Worm (Caenorhabditis elegans) whole organism, L4/young adult: ENCODE results near the gene msp-10.

Experiments used
- W03F9.2 ChIP-seq: fragments of 150-350 bp; optimal IDR thresholded peaks from 2 replicates; lab custom pipeline; 2014; ENCODE audit warnings: missing biosample characterization, missing genetic modification characterization
- dao-5 ChIP-seq: sonication (generic microtip); optimal IDR thresholded peaks from 2 replicates; lab custom pipeline; 2016; ENCODE audit warnings: missing genotype, missing genetic modification characterization, moderate library complexity, missing compliant biosample characterization
- him-1 ChIP-seq: sonication (generic microtip); optimal IDR thresholded peaks from 2 replicates; lab custom pipeline; 2016; ENCODE audit warnings: missing genotype, missing genetic modification reagents, missing genetic modification characterization, missing compliant biosample characterization

msp-10 gene

DNA sequence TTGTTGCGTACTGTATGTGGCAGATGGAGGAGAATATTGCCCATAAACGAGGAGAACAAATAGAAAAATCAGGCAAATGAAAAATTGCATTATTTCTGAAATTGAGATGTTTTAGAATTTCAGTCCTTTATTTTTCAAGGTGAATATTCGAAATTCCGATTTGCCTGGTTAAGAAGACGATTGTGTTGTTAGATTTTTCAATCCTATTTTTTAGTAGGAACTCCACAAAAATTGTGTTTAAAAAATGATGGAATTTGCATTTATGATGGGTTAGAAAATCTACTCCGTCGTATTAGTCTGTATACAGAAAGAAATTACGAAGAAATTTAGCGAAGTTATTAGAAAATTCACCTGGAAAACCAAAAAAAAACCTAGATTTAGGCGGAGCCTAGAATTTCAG lies 22.0 kb upstream of the msp-10 start, which contains the start of gene egl-20:
Gene egl-20 (minus strand): TSS at position 101 of the 400 bp plus-strand sequence.
- TF ChIP-seq him-1 (tag; lab: Kevin White, UChicago) (no peak), dao-5 (no peak), W03F9.2 (no peak)

ce11 chrIV:9821621-9822020 lies 15.8 kb upstream of the msp-10 start, which contains the start of gene col-123:
Gene col-123, plus strand, starts transcription at chrIV:9821921.
- no peak for TF ChIP-seq W03F9.2

- TF ChIP-seq W03F9.2 (no peak), dao-5 (no peak), him-1 (tag; lab: Kevin White, UChicago) (no peak)
Measured at ce11 chrIV:9822585-9822984, 14.9 kb upstream of the msp-10 start.

DNA sequence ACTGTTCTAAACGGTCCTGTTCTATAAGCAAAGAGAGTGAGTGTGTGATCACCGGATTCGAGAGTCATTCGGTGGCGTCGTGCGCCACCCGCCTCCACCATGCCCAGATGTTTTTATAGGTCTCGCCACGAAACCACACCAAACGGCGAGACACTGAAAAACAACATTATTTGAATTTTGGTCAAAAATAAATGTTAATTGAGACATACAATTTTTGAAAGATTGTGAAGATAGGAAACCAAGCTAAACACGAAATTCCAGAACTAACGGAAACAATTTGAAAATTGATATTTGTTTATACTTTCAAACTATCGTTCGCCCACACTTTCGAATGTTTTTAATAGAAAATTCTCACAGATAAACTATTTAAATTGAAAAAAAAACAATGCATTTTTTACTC lies 13.0 kb upstream of the msp-10 start, which contains the start of gene catp-6:
Gene catp-6 (minus strand): TSS at position 101 of the 400 bp plus-strand sequence.
- TF ChIP-seq dao-5 = no peak
- TF ChIP-seq him-1 (tag; lab: Kevin White, UChicago) = no peak
- TF ChIP-seq W03F9.2 = no peak

DNA sequence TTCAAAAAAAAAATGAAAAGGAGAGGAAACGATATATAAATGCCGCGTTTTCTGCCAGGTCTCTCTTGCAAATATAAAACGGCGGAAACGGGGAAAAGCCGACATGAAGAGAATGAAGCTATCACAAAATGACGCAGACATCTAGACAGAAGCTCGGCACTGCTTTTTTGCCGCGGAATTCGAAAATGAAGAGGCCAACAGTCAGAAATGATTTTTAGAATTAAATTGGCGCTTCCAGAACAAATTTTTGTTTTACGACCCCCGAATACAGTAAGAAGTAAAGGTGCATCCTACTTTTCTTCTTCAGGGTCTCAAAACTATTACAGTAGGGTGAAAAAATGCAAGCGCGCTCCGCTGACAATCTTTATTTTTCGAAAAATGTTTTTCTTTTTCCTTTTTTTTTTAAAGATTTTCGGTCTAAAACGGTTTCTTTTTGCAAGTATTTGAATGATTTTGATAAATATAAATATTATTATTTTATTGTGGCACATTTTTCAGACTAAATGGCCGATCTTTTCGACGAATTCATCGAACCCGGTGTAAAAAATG lies 12.2 kb upstream of the msp-10 start, which contains the start of gene mtr-4:
Gene mtr-4 (plus strand): TSS at position 499 of the 549 bp plus-strand sequence.
- TF ChIP-seq W03F9.2 (peak; percentile 48), him-1 (tag; lab: Kevin White, UChicago) (no peak), dao-5 (no peak)

DNA sequence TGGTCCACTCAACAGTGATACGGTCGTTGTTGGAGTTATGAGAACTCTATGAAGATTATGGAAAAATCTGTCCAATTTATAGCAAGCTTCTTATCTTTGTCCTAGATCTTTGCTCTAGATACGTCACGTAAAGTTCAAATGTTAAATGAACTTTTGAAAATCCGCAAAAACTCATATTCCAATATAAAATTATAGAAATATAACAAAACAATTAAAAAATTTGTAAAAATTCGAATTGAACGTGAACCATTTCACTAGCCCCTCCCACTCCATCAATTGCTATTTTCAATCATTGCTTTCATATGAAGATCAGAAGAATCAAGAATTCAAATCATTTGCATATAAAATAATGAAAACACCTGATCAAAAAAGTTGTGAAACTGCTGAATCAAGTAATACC lies 4.9 kb upstream of the msp-10 start, which contains the start of gene kin-21:
Gene kin-21 (plus strand): TSS at position 301 of the 400 bp plus-strand sequence.
- no peak for TF ChIP-seq W03F9.2
- no peak for TF ChIP-seq dao-5
- no peak for TF ChIP-seq him-1 (tag; lab: Kevin White, UChicago)

- no peak for TF ChIP-seq dao-5
- no peak for TF ChIP-seq W03F9.2
- TF ChIP-seq him-1 (tag; lab: Kevin White, UChicago) = no peak
Measured at ce11 chrIV:9833337-9833736, 4.1 kb upstream of the msp-10 start.

ce11 chrIV:9836317-9836716 lies 1.1 kb upstream of the msp-10 start, which contains the start of gene msp-81:
Gene msp-81, minus strand, starts transcription at chrIV:9836417.
- TF ChIP-seq W03F9.2 (no peak), him-1 (tag; lab: Kevin White, UChicago) (no peak), dao-5 (no peak)

ce11 chrIV:9840984-9841590 lies 3.6 kb downstream of the msp-10 start, which contains the start of the genes kin-24 and msp-56:
Gene kin-24, minus strand, starts transcription at chrIV:9841084.
Gene msp-56, plus strand, starts transcription at chrIV:9841540.
- TF ChIP-seq W03F9.2 (no peak), him-1 (tag; lab: Kevin White, UChicago) (no peak), dao-5 (no peak)

- TF ChIP-seq W03F9.2 = no peak
- no peak for TF ChIP-seq dao-5
- no peak for TF ChIP-seq him-1 (tag; lab: Kevin White, UChicago)
Measured at ce11 chrIV:9842071-9842470, 4.6 kb downstream of the msp-10 start, which contains the start of gene K07F5.17. Gene K07F5.17, plus strand, starts transcription at chrIV:9842371.

- TF ChIP-seq dao-5 = no peak
- TF ChIP-seq him-1 (tag; lab: Kevin White, UChicago) = no peak
- TF ChIP-seq W03F9.2 = no peak
Measured at ce11 chrIV:9843760-9844159, 6.3 kb downstream of the msp-10 start, which contains the start of gene nspd-2. Gene nspd-2, plus strand, starts transcription at chrIV:9844060.

- TF ChIP-seq dao-5 = no peak
- TF ChIP-seq W03F9.2 = no peak
- TF ChIP-seq him-1 (tag; lab: Kevin White, UChicago) = no peak
Measured at ce11 chrIV:9846574-9846973, 9.1 kb downstream of the msp-10 start, which contains the start of gene K07F5.6. Gene K07F5.6, minus strand, starts transcription at chrIV:9846674.

ce11 chrIV:9848075-9848474 lies 10.6 kb downstream of the msp-10 start, which contains the start of gene K07F5.7:
Gene K07F5.7, minus strand, starts transcription at chrIV:9848175.
- TF ChIP-seq dao-5 (no peak), W03F9.2 (no peak), him-1 (tag; lab: Kevin White, UChicago) (no peak)

DNA sequence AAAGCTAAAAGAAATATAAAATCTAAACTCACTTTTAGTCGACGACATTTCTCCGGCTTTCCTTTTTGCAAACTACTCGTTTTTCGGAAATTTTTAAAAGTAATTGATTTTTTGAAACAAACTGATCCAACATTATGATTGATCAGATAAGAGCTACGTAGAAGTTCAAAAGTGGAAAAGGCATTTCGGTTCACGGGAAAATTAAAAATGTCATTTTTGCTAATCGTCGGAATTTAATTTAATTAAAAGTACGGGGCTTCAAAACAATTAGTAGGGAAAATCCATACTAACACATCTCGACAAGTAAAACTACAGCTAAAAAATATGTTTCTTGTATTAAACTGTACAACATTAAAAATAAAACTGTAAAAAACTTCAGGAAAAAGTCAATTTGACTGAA lies 12.2 kb downstream of the msp-10 start, which contains the start of gene K07F5.8:
Gene K07F5.8 (minus strand): TSS at position 101 of the 400 bp plus-strand sequence.
- TF ChIP-seq him-1 (tag; lab: Kevin White, UChicago) = no peak
- no peak for TF ChIP-seq W03F9.2
- TF ChIP-seq dao-5 = no peak

ce11 chrIV:9850931-9851330 lies 13.5 kb downstream of the msp-10 start, which contains the start of gene ssp-10:
Gene ssp-10, minus strand, starts transcription at chrIV:9851031.
- TF ChIP-seq dao-5 = no peak
- no peak for TF ChIP-seq W03F9.2
- no peak for TF ChIP-seq him-1 (tag; lab: Kevin White, UChicago)
